Worm (Caenorhabditis elegans) whole organism, L1 larva: ENCODE results near the gene fkh-9.

Experiments
- C04F5.9 ChIP-seq: sonication (generic microtip); optimal IDR thresholded peaks from 2 replicates; lab custom pipeline; 2016; ENCODE audit warnings: missing genetic modification characterization, missing compliant biosample characterization
- C16A3.4 ChIP-seq: fragments of 150-350 bp; optimal IDR thresholded peaks from 2 replicates; lab custom pipeline; 2014; ENCODE audit warnings: missing biosample characterization, missing genetic modification characterization
- C34B4.2 ChIP-seq: sonication (generic microtip); optimal IDR thresholded peaks from 2 replicates; lab custom pipeline; 2017; ENCODE audit warnings: mild to moderate bottlenecking, missing genetic modification characterization, missing compliant biosample characterization
- F16B12.6 ChIP-seq: fragments of 150-350 bp; optimal IDR thresholded peaks from 2 replicates; lab custom pipeline; 2014; ENCODE audit warnings: missing biosample characterization, missing genetic modification characterization
- ama-1 ChIP-seq: fragments of 150-350 bp; optimal IDR thresholded peaks from 2 replicates; lab custom pipeline; 2014
- ceh-63 ChIP-seq: fragments of 200-800 bp; sonication (Bioruptor generic); optimal IDR thresholded peaks from 2 replicates; lab custom pipeline; 2018; ENCODE audit warnings: mild to moderate bottlenecking, missing genetic modification characterization, missing compliant biosample characterization
- ceh-8 ChIP-seq: fragments of 200-800 bp; sonication (Bioruptor generic); optimal IDR thresholded peaks from 2 replicates; lab custom pipeline; 2018; ENCODE audit warnings: mild to moderate bottlenecking, missing genetic modification characterization, moderate library complexity, missing compliant biosample characterization
- ceh-82 ChIP-seq, 3 experiments: fragments of 150-350 bp in 1 of 3; sonication (generic microtip) in 2 of 3; optimal IDR thresholded peaks; 2 replicates each; lab custom pipeline; 2014 to 2017; ENCODE audit warnings: missing biosample characterization in 3 of 3, missing genetic modification characterization in 3 of 3
- ceh-88 ChIP-seq: fragments of 200-800 bp; sonication (Bioruptor generic); IDR thresholded peaks from 2 replicates; pipeline ENCODE4 v1.3.6; 2022; ENCODE audit warnings: missing genetic modification characterization, missing compliant biosample characterization
- ceh-90 ChIP-seq: sonication (generic microtip); optimal IDR thresholded peaks from 2 replicates; lab custom pipeline; 2016; ENCODE audit warnings: missing genetic modification characterization, missing compliant biosample characterization
- ces-1 ChIP-seq: fragments of 150-350 bp; optimal IDR thresholded peaks from 2 replicates; lab custom pipeline; 2014; ENCODE audit warnings: missing biosample characterization, missing genetic modification reagents, missing genetic modification characterization
- dsc-1 ChIP-seq: sonication (generic microtip); optimal IDR thresholded peaks from 2 replicates; lab custom pipeline; 2016; ENCODE audit warnings: mild to moderate bottlenecking, missing genetic modification characterization, missing compliant biosample characterization
- efl-1 ChIP-seq, 4 experiments: fragments of 150-350 bp; optimal IDR thresholded peaks in 3 of 4; peaks in 1 of 4; 1 replicate in 1 of 4; 2 replicates in 3 of 4; lab custom pipeline; 2014; ENCODE audit warnings: missing biosample characterization in 2 of 4, missing genetic modification characterization in 2 of 4, missing genetic modification reagents in 2 of 4
- efl-3 ChIP-seq: fragments of 200-800 bp; sonication (Bioruptor generic); optimal IDR thresholded peaks from 2 replicates; lab custom pipeline; 2018; ENCODE audit warnings: mild to moderate bottlenecking, missing genetic modification characterization, missing compliant biosample characterization
- egl-27 ChIP-seq, 2 experiments: fragments of 150-350 bp in 1 of 2; sonication (generic microtip); optimal IDR thresholded peaks; 3 replicates each; lab custom pipeline; 2017 to 2018; ENCODE audit warnings: missing biosample characterization in 2 of 2, missing genetic modification characterization in 2 of 2, missing genetic modification reagents in 2 of 2
- elt-2 ChIP-seq: sonication (generic microtip); optimal IDR thresholded peaks from 2 replicates; lab custom pipeline; 2016; ENCODE audit warnings: missing genetic modification characterization, mild to moderate bottlenecking, inconsistent platforms, missing compliant biosample characterization, missing genetic modification reagents
- elt-3 ChIP-seq, 6 experiments: fragments of 150-350 bp in 1 of 6; sonication (generic microtip); optimal IDR thresholded peaks; 2 replicates each; lab custom pipeline; 2017 to 2018; ENCODE audit warnings: missing biosample characterization in 6 of 6, missing genetic modification characterization in 6 of 6, inconsistent platforms in 1 of 6
- ets-5 ChIP-seq: fragments of 200-800 bp; sonication (Bioruptor generic); IDR thresholded peaks from 2 replicates; pipeline ENCODE4 v1.3.6; 2022; ENCODE audit warnings: missing genetic modification characterization, missing compliant biosample characterization
- fkh-8 ChIP-seq: sonication (generic microtip); optimal IDR thresholded peaks from 2 replicates; lab custom pipeline; 2016; ENCODE audit warnings: mild to moderate bottlenecking, missing genetic modification characterization, missing compliant biosample characterization
- fos-1 ChIP-seq: fragments of 150-350 bp; optimal IDR thresholded peaks from 2 replicates; lab custom pipeline; 2014; ENCODE audit warnings: missing biosample characterization, missing genetic modification characterization
- hpl-2 ChIP-seq: fragments of 150-350 bp; optimal IDR thresholded peaks from 2 replicates; lab custom pipeline; 2014; ENCODE audit warnings: missing biosample characterization, missing genetic modification reagents, missing genetic modification characterization
- jun-1 ChIP-seq: fragments of 150-350 bp; optimal IDR thresholded peaks from 2 replicates; lab custom pipeline; 2014; ENCODE audit warnings: missing biosample characterization, missing genetic modification reagents, missing genetic modification characterization
- lin-13 ChIP-seq: fragments of 150-350 bp; optimal IDR thresholded peaks from 2 replicates; lab custom pipeline; 2014; ENCODE audit warnings: missing biosample characterization, missing genetic modification reagents, missing genetic modification characterization
- lir-3 ChIP-seq: sonication (generic microtip); optimal IDR thresholded peaks from 2 replicates; lab custom pipeline; 2016; ENCODE audit warnings: mild to moderate bottlenecking, missing genetic modification characterization, moderate library complexity, missing compliant biosample characterization; ENCODE audit not compliant: poor library complexity
- mab-9 ChIP-seq: fragments of 200-800 bp; sonication (Bioruptor generic); IDR thresholded peaks from 2 replicates; pipeline ENCODE4 v1.3.6; 2022; ENCODE audit warnings: missing genetic modification reagents, missing genetic modification characterization, missing compliant biosample characterization
- mdl-1 ChIP-seq, 2 experiments: fragments of 150-350 bp; optimal IDR thresholded peaks; 2 replicates each; lab custom pipeline; 2014 to 2017; ENCODE audit warnings: missing biosample characterization in 2 of 2, missing genetic modification characterization in 2 of 2, inconsistent platforms in 1 of 2
- mep-1 ChIP-seq: fragments of 150-350 bp; optimal IDR thresholded peaks from 2 replicates; lab custom pipeline; 2014; ENCODE audit warnings: missing biosample characterization, missing genetic modification characterization
- nhr-11 ChIP-seq: fragments of 150-350 bp; optimal IDR thresholded peaks from 2 replicates; lab custom pipeline; 2014; ENCODE audit warnings: missing biosample characterization, missing genetic modification characterization
- nhr-20 ChIP-seq: sonication (generic microtip); optimal IDR thresholded peaks from 2 replicates; lab custom pipeline; 2016; ENCODE audit warnings: mild to moderate bottlenecking, missing genetic modification characterization, missing compliant biosample characterization
- nhr-237 ChIP-seq: fragments of 150-350 bp; optimal IDR thresholded peaks from 2 replicates; lab custom pipeline; 2014; ENCODE audit warnings: missing biosample characterization, missing genetic modification characterization
- nhr-84 ChIP-seq: sonication (generic microtip); optimal IDR thresholded peaks from 2 replicates; lab custom pipeline; 2017; ENCODE audit warnings: missing biosample characterization, missing genetic modification characterization
- nhr-85 ChIP-seq: sonication (generic microtip); peaks from one replicate; lab custom pipeline; 2016; ENCODE audit warnings: missing genetic modification characterization, inconsistent platforms, missing compliant biosample characterization
- nhr-90 ChIP-seq: sonication (generic microtip); optimal IDR thresholded peaks from 2 replicates; lab custom pipeline; 2016; ENCODE audit warnings: mild to moderate bottlenecking, missing genetic modification characterization, missing compliant biosample characterization; ENCODE audit not compliant: poor library complexity
- pax-3 ChIP-seq: fragments of 200-800 bp; sonication (Bioruptor generic); optimal IDR thresholded peaks from 2 replicates; lab custom pipeline; 2018; ENCODE audit warnings: mild to moderate bottlenecking, missing genetic modification characterization, moderate library complexity, missing compliant biosample characterization
- pqm-1 ChIP-seq: sonication (generic microtip); optimal IDR thresholded peaks from 3 replicates; lab custom pipeline; 2017; ENCODE audit warnings: missing biosample characterization, missing genetic modification characterization
- snpc-4 ChIP-seq: fragments of 150-350 bp; optimal IDR thresholded peaks from 2 replicates; lab custom pipeline; 2014; ENCODE audit warnings: missing biosample characterization, missing genetic modification characterization
- snu-23 ChIP-seq: sonication (generic microtip); optimal IDR thresholded peaks from 2 replicates; lab custom pipeline; 2016; ENCODE audit warnings: missing genetic modification characterization, missing compliant biosample characterization
- sox-4 ChIP-seq: sonication (generic microtip); optimal IDR thresholded peaks from 2 replicates; lab custom pipeline; 2016; ENCODE audit warnings: missing genetic modification characterization, missing compliant biosample characterization
- sptf-1 ChIP-seq: fragments of 150-350 bp; optimal IDR thresholded peaks from 2 replicates; lab custom pipeline; 2014; ENCODE audit warnings: missing biosample characterization, missing genetic modification characterization
- sup-37 ChIP-seq: fragments of 200-800 bp; sonication (Bioruptor generic); optimal IDR thresholded peaks from 2 replicates; lab custom pipeline; 2018; ENCODE audit warnings: mild to moderate bottlenecking, missing genetic modification characterization, missing compliant biosample characterization
- tbx-2 ChIP-seq: sonication (generic microtip); optimal IDR thresholded peaks from 2 replicates; lab custom pipeline; 2016; ENCODE audit warnings: missing genetic modification characterization, missing compliant biosample characterization
- unc-30 ChIP-seq: sonication (generic microtip); optimal IDR thresholded peaks from 2 replicates; lab custom pipeline; 2017; ENCODE audit warnings: missing biosample characterization, missing genetic modification characterization
- unc-62 ChIP-seq: fragments of 150-350 bp; optimal IDR thresholded peaks from 2 replicates; lab custom pipeline; 2014; ENCODE audit warnings: missing biosample characterization, missing genetic modification reagents, missing genetic modification characterization
- unc-86 ChIP-seq: sonication (generic microtip); optimal IDR thresholded peaks from 2 replicates; lab custom pipeline; 2016; ENCODE audit warnings: missing genetic modification characterization, missing compliant biosample characterization
- unc-98 ChIP-seq: fragments of 200-800 bp; sonication (Bioruptor generic); IDR thresholded peaks from 2 replicates; pipeline ENCODE4 v1.3.6; 2022; ENCODE audit warnings: missing genetic modification characterization, missing compliant biosample characterization
- vab-15 ChIP-seq: sonication (generic microtip); optimal IDR thresholded peaks from 2 replicates; lab custom pipeline; 2017; ENCODE audit warnings: missing genotype, mild to moderate bottlenecking, missing genetic modification characterization, missing compliant biosample characterization
- zag-1 ChIP-seq: fragments of 150-350 bp; optimal IDR thresholded peaks from 2 replicates; lab custom pipeline; 2014; ENCODE audit warnings: missing biosample characterization, missing genetic modification characterization
- zip-4 ChIP-seq: fragments of 200-800 bp; sonication (Bioruptor generic); optimal IDR thresholded peaks from 2 replicates; lab custom pipeline; 2018; ENCODE audit warnings: mild to moderate bottlenecking, missing genetic modification characterization, moderate library complexity, missing compliant biosample characterization
- ztf-11 ChIP-seq, 2 experiments: sonication (generic microtip); optimal IDR thresholded peaks; 2 replicates each; lab custom pipeline; 2016 to 2017; ENCODE audit warnings: missing genetic modification characterization in 2 of 2, missing biosample characterization in 1 of 2, missing compliant biosample characterization in 1 of 2
- ztf-4 ChIP-seq: fragments of 150-350 bp; optimal IDR thresholded peaks from 2 replicates; lab custom pipeline; 2014; ENCODE audit warnings: missing biosample characterization, missing genetic modification characterization

fkh-9 gene

ce11 chrX:3788483-3788882, 38.3 kb downstream of the fkh-9 start (continued):
- no peak for TF ChIP-seq ceh-63 (GFP tag; lab: Kevin White, UChicago)
- TF ChIP-seq efl-1 (optimal IDR thresholded peaks at IDR 0.05; lab: Kevin White, UChicago), result peak; percentile 7 to 21
- TF ChIP-seq efl-1 (GFP tag; optimal IDR thresholded peaks at IDR 0.05 in 1 of 2; lab: Kevin White, UChicago), result peak in 1 of 2 experiments; percentile 91
- peak; percentile 28 for TF ChIP-seq zip-4
- no peak for TF ChIP-seq sptf-1 (tag; lab: Kevin White, UChicago)
- TF ChIP-seq ceh-90, result no peak
- TF ChIP-seq C34B4.2, result no peak
- peak; percentile 88 for TF ChIP-seq snu-23 (GFP tag; lab: Kevin White, UChicago)
- no peak for TF ChIP-seq sup-37 (GFP tag; lab: Kevin White, UChicago)
- peak; percentile 78 for TF ChIP-seq ama-1 (lab: Kevin White, UChicago)
- no peak for TF ChIP-seq ztf-11 (tag; optimal IDR thresholded peaks at IDR 0.05; lab: Kevin White, UChicago)
- TF ChIP-seq snpc-4 (tag; lab: Kevin White, UChicago), result no peak
- TF ChIP-seq ets-5 (GFP tag; lab: Robert Waterston, UW), result no peak
- TF ChIP-seq nhr-90, result peak; percentile 90
- peak in 4 of 6 experiments; percentile 27 to 79 (median 50) for TF ChIP-seq elt-3 (tag; optimal IDR thresholded peaks at IDR 0.05; lab: Kevin White, UChicago)
- peak; percentile 76 for TF ChIP-seq fos-1 (tag; lab: Kevin White, UChicago)
- TF ChIP-seq mdl-1 (tag; optimal IDR thresholded peaks at IDR 0.05; lab: Kevin White, UChicago), result peak in 1 of 2 experiments; percentile 70
- peak in 2 of 3 experiments; percentile 1 to 20 for TF ChIP-seq ceh-82 (tag; optimal IDR thresholded peaks at IDR 0.05; lab: Kevin White, UChicago)
- TF ChIP-seq zag-1 (tag; lab: Kevin White, UChicago), result no peak
- TF ChIP-seq mep-1, result peak; percentile 54
- TF ChIP-seq pqm-1 (tag; lab: Kevin White, UChicago), result no peak
- peak; percentile 56 for TF ChIP-seq lir-3 (tag; lab: Kevin White, UChicago)
- TF ChIP-seq unc-30 (tag; lab: Kevin White, UChicago), result no peak
- TF ChIP-seq egl-27 (tag; optimal IDR thresholded peaks at IDR 0.05; lab: Kevin White, UChicago), result no peak
- TF ChIP-seq hpl-2 (GFP tag; lab: Kevin White, UChicago), result no peak
- TF ChIP-seq efl-3 (GFP tag; lab: Kevin White, UChicago), result peak; percentile 18
- TF ChIP-seq unc-98 (GFP tag; lab: Robert Waterston, UW), result no peak
- TF ChIP-seq C16A3.4 (tag; lab: Kevin White, UChicago), result peak; percentile 80
- peak; percentile 16 for TF ChIP-seq ztf-4
- no peak for TF ChIP-seq pax-3
- TF ChIP-seq tbx-2, result peak; percentile 70

ce11 chrX:3787431-3788076, 39.2 kb downstream of the fkh-9 start, which contains the start of gene pmpl-1:
pmpl-1 (plus strand) TSS chrX:3788026.
- TF ChIP-seq nhr-84 (tag; lab: Kevin White, UChicago), result no peak
- no peak for TF ChIP-seq sup-37 (GFP tag; lab: Kevin White, UChicago)
- no peak for TF ChIP-seq ceh-88
- TF ChIP-seq ces-1 (GFP tag; lab: Kevin White, UChicago), result no peak
- peak in 2 of 3 experiments; percentile 8 to 17 for TF ChIP-seq ceh-82 (tag; optimal IDR thresholded peaks at IDR 0.05; lab: Kevin White, UChicago)
- no peak for TF ChIP-seq ceh-63 (GFP tag; lab: Kevin White, UChicago)
- no peak for TF ChIP-seq fkh-8
- TF ChIP-seq lir-3 (tag; lab: Kevin White, UChicago), result no peak
- TF ChIP-seq sox-4 (tag; lab: Kevin White, UChicago), result no peak
- peak; percentile 81 for TF ChIP-seq nhr-20 (tag; lab: Kevin White, UChicago)
- TF ChIP-seq nhr-237 (tag; lab: Kevin White, UChicago), result no peak
- peak; percentile 50 for TF ChIP-seq tbx-2
- TF ChIP-seq ceh-90, result no peak
- no peak for TF ChIP-seq elt-2 (tag; lab: Kevin White, UChicago)
- TF ChIP-seq jun-1 (tag; lab: Kevin White, UChicago), result no peak
- TF ChIP-seq unc-98 (GFP tag; lab: Robert Waterston, UW), result no peak
- no peak for TF ChIP-seq unc-62 (GFP tag; lab: Kevin White, UChicago)
- no peak for TF ChIP-seq ceh-8 (GFP tag; lab: Kevin White, UChicago)
- TF ChIP-seq lin-13 (GFP tag; lab: Kevin White, UChicago), result no peak
- no peak for TF ChIP-seq nhr-11
- TF ChIP-seq dsc-1 (tag; lab: Kevin White, UChicago), result peak; percentile 23
- TF ChIP-seq unc-86 (tag; lab: Kevin White, UChicago), result no peak
- TF ChIP-seq vab-15 (tag; lab: Kevin White, UChicago), result no peak
- TF ChIP-seq efl-3 (GFP tag; lab: Kevin White, UChicago), result no peak
- no peak for TF ChIP-seq zag-1 (tag; lab: Kevin White, UChicago)
- peak; percentile 95 for TF ChIP-seq nhr-85 (tag; lab: Kevin White, UChicago)
- no peak for TF ChIP-seq F16B12.6 (tag; lab: Kevin White, UChicago)
- no peak for TF ChIP-seq zip-4
- no peak for TF ChIP-seq C04F5.9 (tag; lab: Kevin White, UChicago)
- no peak for TF ChIP-seq mab-9 (GFP tag; lab: Robert Waterston, UW)
